Worm (Caenorhabditis elegans) whole organism, L4 larva: ENCODE results near the gene cec-8.
A peak's percentile ranks its signal among the peaks of the same experiment; 100 is the strongest.

ENCODE experiments used
- hlh-11 ChIP-seq: fragments of 200-800 bp; sonication (Bioruptor generic); optimal IDR thresholded peaks from 2 replicates; lab custom pipeline; 2018; ENCODE audit warnings: mild to moderate bottlenecking, missing genetic modification characterization, missing compliant biosample characterization
- mdl-1 ChIP-seq, 2 experiments: fragments of 150-350 bp in 1 of 2; sonication (generic microtip) in 1 of 2; optimal IDR thresholded peaks; 2 replicates each; lab custom pipeline; 2014 to 2017; ENCODE audit warnings: missing biosample characterization in 2 of 2, missing genetic modification characterization in 2 of 2
- mxl-2 ChIP-seq: fragments of 200-800 bp; sonication (Bioruptor generic); conservative IDR thresholded peaks from 2 replicates; pipeline ENCODE4 v1.3.6; 2022; ENCODE audit warnings: missing genetic modification reagents, missing genetic modification characterization, missing compliant biosample characterization
- unc-62 ChIP-seq, 3 experiments: fragments of 150-350 bp in 1 of 3; sonication (generic microtip); optimal IDR thresholded peaks in 2 of 3; peaks in 1 of 3; 1 replicate in 1 of 3; 2 replicates in 2 of 3; lab custom pipeline; 2014 to 2017; ENCODE audit warnings: missing biosample characterization in 3 of 3, missing genetic modification characterization in 3 of 3, missing genetic modification reagents in 3 of 3, missing genotype in 1 of 3
- zag-1 ChIP-seq: fragments of 150-350 bp; optimal IDR thresholded peaks from 2 replicates; lab custom pipeline; 2014; ENCODE audit warnings: missing biosample characterization, missing genetic modification characterization

The cec-8 gene

DNA sequence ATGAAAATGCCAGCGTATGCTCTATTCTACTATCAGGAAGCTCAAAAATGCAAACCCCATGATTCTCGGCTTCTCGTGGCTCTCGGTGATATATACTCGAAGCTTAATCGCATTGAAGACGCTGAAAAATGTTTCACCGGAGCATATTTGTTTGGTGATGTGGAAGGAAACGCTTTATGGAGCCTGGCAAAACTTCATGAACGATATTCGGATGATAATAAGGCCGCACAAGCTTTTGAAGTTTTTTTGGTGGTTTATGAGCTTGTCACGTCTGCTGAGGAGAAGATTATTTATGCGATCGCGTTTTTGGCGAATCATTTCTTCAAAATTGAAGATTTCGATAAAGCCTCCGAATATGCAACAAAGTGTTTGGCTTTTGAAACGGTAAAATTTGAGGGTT lies 52.1 kb downstream of the cec-8 start:
- TF ChIP-seq unc-62 (GFP tag; optimal IDR thresholded peaks at IDR 0.05 in 1 of 2; lab: Kevin White, UChicago) = peak in 1 of 2 experiments; percentile 90
- no peak for TF ChIP-seq unc-62 (tag; optimal IDR thresholded peaks at IDR 0.05; lab: Kevin White, UChicago)
- no peak for TF ChIP-seq mxl-2 (GFP tag; lab: Robert Waterston, UW)
- no peak for TF ChIP-seq zag-1
- no peak for TF ChIP-seq hlh-11 (tag; lab: Kevin White, UChicago)
- no peak for TF ChIP-seq mdl-1 (tag; optimal IDR thresholded peaks at IDR 0.05; lab: Kevin White, UChicago)
